Worm (Caenorhabditis elegans) whole organism, L1 larva: ENCODE results near the gene cnt-1.

Experiments
- efl-1 ChIP-seq, 4 experiments: fragments of 150-350 bp; optimal IDR thresholded peaks in 3 of 4; peaks in 1 of 4; 1 replicate in 1 of 4; 2 replicates in 3 of 4; lab custom pipeline; 2014; ENCODE audit warnings: missing biosample characterization in 2 of 4, missing genetic modification characterization in 2 of 4, missing genetic modification reagents in 2 of 4
- lir-3 ChIP-seq: sonication (generic microtip); optimal IDR thresholded peaks from 2 replicates; lab custom pipeline; 2016; ENCODE audit warnings: mild to moderate bottlenecking, missing genetic modification characterization, moderate library complexity, missing compliant biosample characterization; ENCODE audit not compliant: poor library complexity
- mdl-1 ChIP-seq, 2 experiments: fragments of 150-350 bp; optimal IDR thresholded peaks; 2 replicates each; lab custom pipeline; 2014 to 2017; ENCODE audit warnings: missing biosample characterization in 2 of 2, missing genetic modification characterization in 2 of 2, inconsistent platforms in 1 of 2
- nhr-28 ChIP-seq: fragments of 150-350 bp; optimal IDR thresholded peaks from 2 replicates; lab custom pipeline; 2014; ENCODE audit warnings: missing biosample characterization, missing genetic modification characterization
- nhr-84 ChIP-seq: sonication (generic microtip); optimal IDR thresholded peaks from 2 replicates; lab custom pipeline; 2017; ENCODE audit warnings: missing biosample characterization, missing genetic modification characterization
- pag-3 ChIP-seq: sonication (generic microtip); optimal IDR thresholded peaks from 2 replicates; lab custom pipeline; 2017; ENCODE audit warnings: missing genetic modification characterization, mild to moderate bottlenecking, missing compliant biosample characterization, antibody characterized with exemption, borderline replicate concordance; ENCODE audit not compliant: insufficient read depth
- sox-4 ChIP-seq: sonication (generic microtip); optimal IDR thresholded peaks from 2 replicates; lab custom pipeline; 2016; ENCODE audit warnings: missing genetic modification characterization, missing compliant biosample characterization
- zag-1 ChIP-seq: fragments of 150-350 bp; optimal IDR thresholded peaks from 2 replicates; lab custom pipeline; 2014; ENCODE audit warnings: missing biosample characterization, missing genetic modification characterization

ce11 chrII:12054558-12054957 lies 34.1 kb downstream of the cnt-1 start:
- no peak for TF ChIP-seq pag-3 (tag; lab: Kevin White, UChicago)
- TF ChIP-seq lir-3 (tag; lab: Kevin White, UChicago), result no peak
- no peak for TF ChIP-seq zag-1 (tag; lab: Kevin White, UChicago)
- no peak for TF ChIP-seq nhr-84 (tag; lab: Kevin White, UChicago)
- no peak for TF ChIP-seq mdl-1 (tag; optimal IDR thresholded peaks at IDR 0.05; lab: Kevin White, UChicago)
- no peak for TF ChIP-seq sox-4 (tag; lab: Kevin White, UChicago)
- TF ChIP-seq efl-1 (optimal IDR thresholded peaks at IDR 0.05; lab: Kevin White, UChicago), result peak in 1 of 2 experiments; percentile 9
- no peak for TF ChIP-seq efl-1 (GFP tag; optimal IDR thresholded peaks at IDR 0.05 in 1 of 2; lab: Kevin White, UChicago)
- TF ChIP-seq nhr-28 (tag; lab: Kevin White, UChicago), result no peak
